Fruit fly (Drosophila melanogaster) whole organism, embryonic: ENCODE results near the gene CG32708.
A peak's percentile ranks its signal among the peaks of the same experiment; 100 is the strongest.

Source experiments
- Adf1 ChIP-seq: fragments of 200-800 bp; sonication (Bioruptor generic); IDR thresholded peaks from 2 replicates; pipeline ENCODE4 v1.3.6; 2022; ENCODE audit warnings: missing biosample characterization, missing genetic modification characterization
- B-H2 ChIP-seq: fragments of 200-800 bp; sonication (Bioruptor generic); optimal IDR thresholded peaks from 2 replicates; lab custom pipeline; 2018; ENCODE audit warnings: missing biosample characterization, mild to moderate bottlenecking, missing genetic modification characterization
- CG10267 ChIP-seq: fragments of 200-800 bp; sonication (Bioruptor generic); optimal IDR thresholded peaks from 2 replicates; lab custom pipeline; 2018; ENCODE audit warnings: missing biosample characterization, mild to moderate bottlenecking, missing genetic modification characterization, moderate library complexity
- CG10959 ChIP-seq: fragments of 200-800 bp; sonication (Bioruptor generic); IDR thresholded peaks from 2 replicates; pipeline ENCODE4 v1.3.6; 2022; ENCODE audit warnings: missing biosample characterization, missing genetic modification characterization
- CG11247 ChIP-seq: fragments of 200-800 bp; sonication (Bioruptor generic); IDR thresholded peaks from 2 replicates; pipeline ENCODE4 v1.3.6; 2022; ENCODE audit warnings: missing biosample characterization, missing genetic modification characterization
- CG11398 ChIP-seq: fragments of 200-800 bp; sonication (Bioruptor generic); optimal IDR thresholded peaks from 2 replicates; lab custom pipeline; 2016; ENCODE audit warnings: missing biosample characterization, missing genetic modification characterization
- CG13424 ChIP-seq: fragments of 200-800 bp; sonication (Bioruptor generic); optimal IDR thresholded peaks from 2 replicates; lab custom pipeline; 2019; ENCODE audit warnings: missing biosample characterization, mild to moderate bottlenecking, missing genetic modification characterization, moderate library complexity
- CG14050 ChIP-seq: fragments of 200-800 bp; sonication (Bioruptor generic); IDR thresholded peaks from 3 replicates; pipeline ENCODE4 v1.3.6; 2022; ENCODE audit warnings: missing biosample characterization, missing genetic modification characterization
- CG14860 ChIP-seq: fragments of 200-800 bp; sonication (Bioruptor generic); IDR thresholded peaks from 3 replicates; pipeline ENCODE4 v1.3.6; 2022; ENCODE audit warnings: missing biosample characterization, missing genetic modification characterization; ENCODE audit not compliant: partially characterized antibody
- CG1647 ChIP-seq: fragments of 200-800 bp; sonication (Bioruptor generic); optimal IDR thresholded peaks from 3 replicates; lab custom pipeline; 2016; ENCODE audit warnings: missing biosample characterization, missing genetic modification characterization
- CG17359 ChIP-seq: fragments of 200-800 bp; sonication (Bioruptor generic); optimal IDR thresholded peaks from 3 replicates; lab custom pipeline; 2018; ENCODE audit warnings: missing biosample characterization, mild to moderate bottlenecking, missing genetic modification characterization, moderate library complexity
- CG17829 ChIP-seq: fragments of 200-800 bp; optimal IDR thresholded peaks from 2 replicates; lab custom pipeline; 2019; ENCODE audit warnings: missing biosample characterization, mild to moderate bottlenecking, missing genetic modification characterization, moderate library complexity
- CG17912 ChIP-seq: fragments of 200-800 bp; sonication (Bioruptor generic); optimal IDR thresholded peaks from 2 replicates; lab custom pipeline; 2018; ENCODE audit warnings: missing biosample characterization, mild to moderate bottlenecking, missing genetic modification characterization
- CG3281 ChIP-seq: fragments of 200-800 bp; sonication (Bioruptor generic); optimal IDR thresholded peaks from 3 replicates; lab custom pipeline; 2017; ENCODE audit warnings: missing biosample characterization, mild to moderate bottlenecking, missing genetic modification characterization
- CG4360 ChIP-seq: fragments of 200-800 bp; sonication (Bioruptor generic); IDR thresholded peaks from 2 replicates; pipeline ENCODE4 v1.3.6; 2022; ENCODE audit warnings: missing biosample characterization, missing genetic modification characterization
- CG8290 ChIP-seq, 3 experiments: fragments of 200-800 bp; sonication (Bioruptor generic); optimal IDR thresholded peaks; 2 replicates each; lab custom pipeline; 2016 to 2019; ENCODE audit warnings: missing biosample characterization in 3 of 3, missing genetic modification characterization in 3 of 3, mild to moderate bottlenecking in 2 of 3, moderate library complexity in 1 of 3
- CG8388 ChIP-seq: fragments of 200-800 bp; sonication (Bioruptor generic); optimal IDR thresholded peaks from 2 replicates; lab custom pipeline; 2019; ENCODE audit warnings: missing biosample characterization, mild to moderate bottlenecking, missing genetic modification characterization, moderate library complexity
- Camta ChIP-seq: fragments of 200-800 bp; sonication (Bioruptor generic); optimal IDR thresholded peaks from 2 replicates; lab custom pipeline; 2016; ENCODE audit warnings: missing biosample characterization, missing genetic modification characterization
- E2f1 ChIP-seq: fragments of 200-800 bp; sonication (Bioruptor generic); IDR thresholded peaks from 2 replicates; pipeline ENCODE4 v1.3.6; 2022; ENCODE audit warnings: missing biosample characterization, missing genetic modification characterization
- Kr ChIP-seq: fragments of 200-800 bp; sonication (Bioruptor generic); optimal IDR thresholded peaks from 2 replicates; lab custom pipeline; 2017; ENCODE audit warnings: missing biosample characterization, mild to moderate bottlenecking, missing genetic modification characterization
- MBD-R2 ChIP-seq: fragments of 200-800 bp; sonication (Bioruptor generic); IDR thresholded peaks from 2 replicates; pipeline ENCODE4 v1.3.6; 2022; ENCODE audit warnings: missing biosample characterization, missing genetic modification characterization
- Neu2 ChIP-seq: fragments of 200-800 bp; sonication (Bioruptor generic); optimal IDR thresholded peaks from 3 replicates; lab custom pipeline; 2016; ENCODE audit warnings: missing biosample characterization, missing genetic modification characterization, borderline replicate concordance
- Pdp1 ChIP-seq, 2 experiments: fragments of 200-800 bp; sonication (Bioruptor generic); optimal IDR thresholded peaks; 3 replicates each; lab custom pipeline; 2016; ENCODE audit warnings: missing biosample characterization in 2 of 2, missing genetic modification characterization in 2 of 2, mild to moderate bottlenecking in 1 of 2, moderate library complexity in 1 of 2
- Sry-β ChIP-seq: fragments of 200-800 bp; sonication (Bioruptor generic); optimal IDR thresholded peaks from 2 replicates; lab custom pipeline; 2018; ENCODE audit warnings: missing biosample characterization, mild to moderate bottlenecking, missing genetic modification characterization, moderate library complexity
- Ssrp ChIP-seq: fragments of 200-800 bp; sonication (Bioruptor generic); optimal IDR thresholded peaks from 2 replicates; lab custom pipeline; 2018; ENCODE audit warnings: missing biosample characterization, mild to moderate bottlenecking, missing genetic modification characterization, moderate library complexity
- Trl ChIP-seq, 3 experiments: fragments of >200 bp in 2 of 3; fragments of 200-800 bp in 1 of 3; sonication (Bioruptor generic) in 1 of 3; optimal IDR thresholded peaks; 2 replicates in 1 of 3; 3 replicates in 2 of 3; lab custom pipeline; 2016 to 2017; ENCODE audit warnings: missing biosample characterization in 1 of 3, missing genetic modification characterization in 1 of 3
- ara ChIP-seq: fragments of 200-800 bp; sonication (Bioruptor generic); IDR thresholded peaks from 2 replicates; pipeline ENCODE4 v1.3.6; 2022; ENCODE audit warnings: missing biosample characterization, missing genetic modification characterization
- ci ChIP-seq: fragments of 200-800 bp; sonication (Bioruptor generic); IDR thresholded peaks from 3 replicates; pipeline ENCODE4 v1.3.6; 2022; ENCODE audit warnings: missing biosample characterization, missing genetic modification characterization
- crp ChIP-seq, 2 experiments: fragments of 200-800 bp; sonication (Bioruptor generic); optimal IDR thresholded peaks; 2 replicates in 1 of 2; 3 replicates in 1 of 2; lab custom pipeline; 2017; ENCODE audit warnings: missing biosample characterization in 2 of 2, missing genetic modification characterization in 2 of 2, mild to moderate bottlenecking in 1 of 2, moderate library complexity in 1 of 2
- eve ChIP-seq, 2 experiments: fragments of >200 bp; optimal IDR thresholded peaks; 2 replicates each; lab custom pipeline; 2017; ENCODE audit warnings: missing biosample characterization in 2 of 2, missing genetic modification characterization in 2 of 2
- ewg ChIP-seq: fragments of 200-800 bp; sonication (Bioruptor generic); optimal IDR thresholded peaks from 3 replicates; lab custom pipeline; 2017; ENCODE audit warnings: mild to moderate bottlenecking, missing biosample characterization, missing genetic modification reagents, missing genetic modification characterization
- gcm ChIP-seq: fragments of 200-800 bp; sonication (Bioruptor generic); optimal IDR thresholded peaks from 2 replicates; lab custom pipeline; 2019; ENCODE audit warnings: missing biosample characterization, mild to moderate bottlenecking, missing genetic modification characterization, moderate library complexity
- hkb ChIP-seq, 2 experiments: fragments of 200-800 bp in 1 of 2; fragments of >200 bp in 1 of 2; sonication (Bioruptor generic) in 1 of 2; IDR thresholded peaks in 1 of 2; optimal IDR thresholded peaks in 1 of 2; 2 replicates each; pipeline versions ENCODE4 v1.3.6 to Lab custom; 2017 to 2022; ENCODE audit warnings: missing biosample characterization in 1 of 2, missing genetic modification characterization in 1 of 2
- jing ChIP-seq: fragments of 200-800 bp; sonication (Bioruptor generic); optimal IDR thresholded peaks from 2 replicates; lab custom pipeline; 2018; ENCODE audit warnings: missing biosample characterization, mild to moderate bottlenecking, missing genetic modification characterization
- lbe ChIP-seq: fragments of 200-800 bp; sonication (Bioruptor generic); optimal IDR thresholded peaks from 2 replicates; lab custom pipeline; 2016; ENCODE audit warnings: missing biosample characterization, mild to moderate bottlenecking, missing genetic modification characterization
- lmd ChIP-seq: fragments of 200-800 bp; sonication (Bioruptor generic); IDR thresholded peaks from 2 replicates; pipeline ENCODE4 v1.3.6; 2022; ENCODE audit warnings: missing biosample characterization, missing genetic modification characterization
- nerfin-2 ChIP-seq: fragments of 200-800 bp; sonication (Bioruptor generic); IDR thresholded peaks from 2 replicates; pipeline ENCODE4 v1.3.6; 2022; ENCODE audit warnings: missing biosample characterization, missing genetic modification characterization; ENCODE audit not compliant: partially characterized antibody
- pan ChIP-seq, 4 experiments: fragments of >200 bp in 3 of 4; fragments of 200-800 bp in 1 of 4; sonication (Bioruptor generic) in 1 of 4; optimal IDR thresholded peaks in 3 of 4; IDR thresholded peaks in 1 of 4; 2 replicates each; pipeline versions ENCODE4 v1.3.6 to Lab custom; 2017 to 2022; ENCODE audit warnings: missing biosample characterization in 2 of 4, missing genetic modification characterization in 2 of 4, mixed read lengths in 1 of 4
- peb ChIP-seq: fragments of 200-800 bp; sonication (Bioruptor generic); IDR thresholded peaks from 2 replicates; pipeline ENCODE4 v1.3.6; 2022; ENCODE audit warnings: missing biosample characterization, missing genetic modification characterization
- phol ChIP-seq: fragments of 200-800 bp; sonication (Bioruptor generic); optimal IDR thresholded peaks from 3 replicates; lab custom pipeline; 2018; ENCODE audit warnings: missing biosample characterization, mild to moderate bottlenecking, missing genetic modification characterization, moderate library complexity
- pnt ChIP-seq: fragments of 200-800 bp; sonication (Bioruptor generic); optimal IDR thresholded peaks from 3 replicates; lab custom pipeline; 2016; ENCODE audit warnings: missing biosample characterization, missing genetic modification characterization
- row ChIP-seq: fragments of 200-800 bp; sonication (Bioruptor generic); IDR thresholded peaks from 3 replicates; pipeline ENCODE4 v1.3.6; 2022; ENCODE audit warnings: missing biosample characterization, missing genetic modification characterization
- salm ChIP-seq: fragments of 200-800 bp; sonication (Bioruptor generic); optimal IDR thresholded peaks from 2 replicates; lab custom pipeline; 2018; ENCODE audit warnings: missing biosample characterization, mild to moderate bottlenecking, missing genetic modification characterization
- sd ChIP-seq: fragments of 200-800 bp; sonication (Bioruptor generic); optimal IDR thresholded peaks from 3 replicates; lab custom pipeline; 2018; ENCODE audit warnings: missing biosample characterization, mild to moderate bottlenecking, missing genetic modification characterization, moderate library complexity
- ssp ChIP-seq: fragments of 200-800 bp; sonication (Bioruptor generic); IDR thresholded peaks from 2 replicates; pipeline ENCODE4 v1.3.6; 2022; ENCODE audit warnings: missing biosample characterization, missing genetic modification characterization
- stwl ChIP-seq: fragments of 200-800 bp; sonication (Bioruptor generic); optimal IDR thresholded peaks from 3 replicates; lab custom pipeline; 2018; ENCODE audit warnings: missing biosample characterization, mild to moderate bottlenecking, missing genetic modification characterization, moderate library complexity
- vvl ChIP-seq: fragments of 200-800 bp; sonication (Bioruptor generic); IDR thresholded peaks from 2 replicates; pipeline ENCODE4 v1.3.6; 2022; ENCODE audit warnings: missing biosample characterization, missing genetic modification characterization

Gene CG32708

dm6 chrX:9127264-9128011 is 41.7 kb downstream of the CG32708 start (continued):
- TF ChIP-seq gcm (GFP tag; lab: Kevin White, UChicago): no peak
- no peak for TF ChIP-seq stwl (tag; lab: Kevin White, UChicago)
- no peak for TF ChIP-seq sd
- TF ChIP-seq ewg: no peak
- no peak for TF ChIP-seq ara
- no peak for TF ChIP-seq peb
- no peak for TF ChIP-seq Trl (optimal IDR thresholded peaks at IDR 0.05; lab: Kevin White, UChicago)
- TF ChIP-seq Trl (GFP tag; optimal IDR thresholded peaks at IDR 0.05; lab: Kevin White, UChicago): no peak
- peak in 1 of 2 experiments; percentile 52 for TF ChIP-seq eve (GFP tag; optimal IDR thresholded peaks at IDR 0.05; lab: Kevin White, UChicago)
- no peak for TF ChIP-seq CG11247 (GFP tag; lab: Robert Waterston, UW)
- no peak for TF ChIP-seq CG11398 (GFP tag; lab: Kevin White, UChicago)
- TF ChIP-seq CG17359: peak; percentile 17
- no peak for TF ChIP-seq CG4360
- no peak for TF ChIP-seq B-H2 (GFP tag; lab: Kevin White, UChicago)
- 0 out of 3 replicates have a peak, but pooled peaks have one; percentile 13 for TF ChIP-seq ci (GFP tag; lab: Robert Waterston, UW)
- peak in 1 of 2 experiments; percentile 18 for TF ChIP-seq Pdp1 (GFP tag; optimal IDR thresholded peaks at IDR 0.05; lab: Kevin White, UChicago)
- TF ChIP-seq CG10267 (tag; lab: Kevin White, UChicago): no peak
- no peak for TF ChIP-seq pan (optimal IDR thresholded peaks at IDR 0.05; lab: Kevin White, UChicago)
- peak in 1 of 2 experiments; percentile 31 for TF ChIP-seq pan (GFP tag; optimal IDR thresholded peaks at IDR 0.05 in 1 of 2, IDR thresholded peaks at IDR 0.05 in 1 of 2)
- TF ChIP-seq phol (tag; lab: Kevin White, UChicago): peak; percentile 31
- no peak for TF ChIP-seq pnt (GFP tag; lab: Kevin White, UChicago)
- no peak for TF ChIP-seq CG14860 (GFP tag; lab: Robert Waterston, UW)
- no peak for TF ChIP-seq row
- no peak for TF ChIP-seq hkb (optimal IDR thresholded peaks at IDR 0.05; lab: Kevin White, UChicago)
- TF ChIP-seq hkb (GFP tag; IDR thresholded peaks at IDR 0.05; lab: Robert Waterston, UW): peak; percentile 21; the same call in 1 of the 2 replicates
- no peak for TF ChIP-seq CG1647
- no peak for TF ChIP-seq nerfin-2
- no peak for TF ChIP-seq crp (GFP tag; optimal IDR thresholded peaks at IDR 0.05; lab: Kevin White, UChicago)
- TF ChIP-seq CG8388 (GFP tag; lab: Kevin White, UChicago): no peak
- TF ChIP-seq CG10959 (GFP tag; lab: Robert Waterston, UW): no peak
- TF ChIP-seq lbe (GFP tag; lab: Kevin White, UChicago): no peak
- no peak for TF ChIP-seq vvl (GFP tag; lab: Robert Waterston, UW)
- no peak for TF ChIP-seq MBD-R2 (GFP tag; lab: Robert Waterston, UW)
- TF ChIP-seq Kr (GFP tag; lab: Kevin White, UChicago): peak; percentile 56
- no peak for TF ChIP-seq Adf1
- no peak for TF ChIP-seq Neu2
- TF ChIP-seq CG17829: no peak
- TF ChIP-seq CG3281 (GFP tag; lab: Kevin White, UChicago): no peak
- TF ChIP-seq jing (GFP tag; lab: Kevin White, UChicago): no peak
- peak; percentile 36 for TF ChIP-seq Ssrp (tag; lab: Kevin White, UChicago)
- no peak for TF ChIP-seq CG17912 (GFP tag; lab: Kevin White, UChicago)
- TF ChIP-seq CG14050: no peak
- TF ChIP-seq Sry-β (GFP tag; lab: Kevin White, UChicago): no peak
- no peak for TF ChIP-seq CG8290 (GFP tag; optimal IDR thresholded peaks at IDR 0.05; lab: Kevin White, UChicago)
- TF ChIP-seq CG8290 (tag; optimal IDR thresholded peaks at IDR 0.05; lab: Kevin White, UChicago): peak in 1 of 2 experiments; percentile 36
- no peak for TF ChIP-seq ssp
- TF ChIP-seq salm: no peak
- TF ChIP-seq lmd: no peak
- no peak for TF ChIP-seq E2f1
- TF ChIP-seq Camta (GFP tag; lab: Kevin White, UChicago): no peak
- no peak for TF ChIP-seq CG13424 (tag; lab: Kevin White, UChicago)
